Worm (Caenorhabditis elegans) whole organism, young adult: ENCODE results near the gene T23F11.11.

Experiments
- B0035.1 ChIP-seq: sonication (generic microtip); optimal IDR thresholded peaks from 2 replicates; lab custom pipeline; 2016; ENCODE audit warnings: missing genetic modification characterization, mild to moderate bottlenecking, missing compliant biosample characterization, missing genotype, missing genetic modification reagents
- B0261.1 ChIP-seq: sonication (generic microtip); optimal IDR thresholded peaks from 2 replicates; lab custom pipeline; 2016; ENCODE audit warnings: mild to moderate bottlenecking, missing genetic modification characterization, moderate library complexity, missing compliant biosample characterization
- F37B4.10 ChIP-seq: fragments of 200-800 bp; sonication (Bioruptor generic); IDR thresholded peaks from 2 replicates; pipeline ENCODE4 v1.3.6; 2022; ENCODE audit warnings: missing genetic modification characterization, missing compliant biosample characterization
- F57A8.1 ChIP-seq: fragments of 200-800 bp; sonication (Bioruptor generic); optimal IDR thresholded peaks from 2 replicates; lab custom pipeline; 2018; ENCODE audit warnings: mild to moderate bottlenecking, missing genetic modification characterization, moderate library complexity, missing compliant biosample characterization
- F57C9.4 ChIP-seq: sonication (generic microtip); optimal IDR thresholded peaks from 2 replicates; lab custom pipeline; 2017; ENCODE audit warnings: mild to moderate bottlenecking, missing genetic modification characterization, missing compliant biosample characterization
- K11D2.4 ChIP-seq: fragments of 200-800 bp; sonication (Bioruptor generic); IDR thresholded peaks from 2 replicates; pipeline ENCODE4 v1.3.6; 2022; ENCODE audit warnings: missing genetic modification reagents, missing genetic modification characterization, missing compliant biosample characterization
- T07F8.4 ChIP-seq: sonication (generic microtip); optimal IDR thresholded peaks from 2 replicates; lab custom pipeline; 2016; ENCODE audit warnings: mild to moderate bottlenecking, missing genetic modification characterization, moderate library complexity, missing compliant biosample characterization
- Y53F4B.3 ChIP-seq: fragments of 200-800 bp; sonication (Bioruptor generic); IDR thresholded peaks from 2 replicates; pipeline ENCODE4 v1.3.6; 2022; ENCODE audit warnings: missing genetic modification reagents, missing genetic modification characterization, missing compliant biosample characterization
- Y53G8AR.9 ChIP-seq: fragments of 200-800 bp; sonication (Bioruptor generic); conservative IDR thresholded peaks from 2 replicates; pipeline ENCODE4 v1.3.6; 2022; ENCODE audit warnings: missing genetic modification reagents, missing genetic modification characterization, missing compliant biosample characterization
- ZK185.1 ChIP-seq: sonication (generic microtip); optimal IDR thresholded peaks from 2 replicates; lab custom pipeline; 2016; ENCODE audit warnings: mild to moderate bottlenecking, missing genetic modification characterization, missing compliant biosample characterization; ENCODE audit not compliant: poor library complexity, severe bottlenecking
- athp-1 ChIP-seq: sonication (generic microtip); optimal IDR thresholded peaks from 2 replicates; lab custom pipeline; 2017; ENCODE audit warnings: mild to moderate bottlenecking, missing genetic modification characterization, missing compliant biosample characterization
- attf-3 ChIP-seq: fragments of 200-800 bp; sonication (Bioruptor generic); conservative IDR thresholded peaks from 2 replicates; pipeline ENCODE4 v1.3.6; 2022; ENCODE audit warnings: missing genetic modification reagents, missing genetic modification characterization, missing compliant biosample characterization
- cebp-1 ChIP-seq, 2 experiments: fragments of 200-800 bp in 1 of 2; sonication (Bioruptor generic) in 1 of 2; sonication (generic microtip) in 1 of 2; IDR thresholded peaks in 1 of 2; optimal IDR thresholded peaks in 1 of 2; 2 replicates each; pipeline versions ENCODE4 v1.3.6 to Lab custom; 2017 to 2022; ENCODE audit warnings: missing compliant biosample characterization in 2 of 2, missing genetic modification characterization in 2 of 2, mild to moderate bottlenecking in 1 of 2, missing genetic modification reagents in 1 of 2, moderate library complexity in 1 of 2
- ceh-27 ChIP-seq: fragments of 200-800 bp; sonication (Bioruptor generic); optimal IDR thresholded peaks from 2 replicates; lab custom pipeline; 2018; ENCODE audit warnings: mild to moderate bottlenecking, missing genetic modification characterization, moderate library complexity, missing compliant biosample characterization
- egl-18 ChIP-seq: fragments of 200-800 bp; sonication (Bioruptor generic); IDR thresholded peaks from 2 replicates; pipeline ENCODE4 v1.3.6; 2022; ENCODE audit warnings: missing genetic modification reagents, missing genetic modification characterization, missing compliant biosample characterization
- ets-4 ChIP-seq: fragments of 200-800 bp; sonication (Bioruptor generic); optimal IDR thresholded peaks from 2 replicates; lab custom pipeline; 2018; ENCODE audit warnings: mild to moderate bottlenecking, missing genetic modification characterization, missing compliant biosample characterization
- hlh-12 ChIP-seq: sonication (generic microtip); optimal IDR thresholded peaks from 2 replicates; lab custom pipeline; 2016; ENCODE audit warnings: missing genetic modification characterization, missing compliant biosample characterization
- hrde-1 ChIP-seq: sonication (generic microtip); optimal IDR thresholded peaks from 2 replicates; lab custom pipeline; 2016; ENCODE audit warnings: missing genetic modification characterization, mild to moderate bottlenecking, missing compliant biosample characterization, moderate library complexity, missing genotype, missing genetic modification reagents, borderline replicate concordance
- hsf-1 ChIP-seq: fragments of 200-800 bp; sonication (Bioruptor generic); IDR thresholded peaks from 2 replicates; pipeline ENCODE4 v1.3.6; 2022; ENCODE audit warnings: missing genetic modification reagents, missing genetic modification characterization, missing compliant biosample characterization
- lin-40 ChIP-seq: sonication (generic microtip); optimal IDR thresholded peaks from 2 replicates; lab custom pipeline; 2016; ENCODE audit warnings: missing genetic modification characterization, mild to moderate bottlenecking, missing compliant biosample characterization, missing genotype, missing genetic modification reagents
- lin-54 ChIP-seq: fragments of 200-800 bp; sonication (Bioruptor generic); optimal IDR thresholded peaks from 2 replicates; lab custom pipeline; 2018; ENCODE audit warnings: mild to moderate bottlenecking, missing genetic modification characterization, missing compliant biosample characterization
- madf-3 ChIP-seq: fragments of 200-800 bp; sonication (Bioruptor generic); IDR thresholded peaks from 2 replicates; pipeline ENCODE4 v1.3.6; 2022; ENCODE audit warnings: missing genetic modification reagents, missing genetic modification characterization, missing compliant biosample characterization
- madf-6 ChIP-seq: fragments of 200-800 bp; sonication (Bioruptor generic); IDR thresholded peaks from 2 replicates; pipeline ENCODE4 v1.3.6; 2022; ENCODE audit warnings: missing genetic modification reagents, missing genetic modification characterization, missing compliant biosample characterization
- mcd-1 ChIP-seq: fragments of 200-800 bp; sonication (Bioruptor generic); IDR thresholded peaks from 2 replicates; pipeline ENCODE4 v1.3.6; 2022; ENCODE audit warnings: missing genetic modification reagents, missing genetic modification characterization, missing compliant biosample characterization
- mel-28 ChIP-seq: sonication (generic microtip); optimal IDR thresholded peaks from 2 replicates; lab custom pipeline; 2016; ENCODE audit warnings: borderline replicate concordance, mild to moderate bottlenecking, missing genetic modification characterization, missing compliant biosample characterization
- nfyb-1 ChIP-seq: fragments of 200-800 bp; sonication (Bioruptor generic); IDR thresholded peaks from 2 replicates; pipeline ENCODE4 v1.3.6; 2022; ENCODE audit warnings: missing genetic modification reagents, missing genetic modification characterization, missing compliant biosample characterization
- nhr-120 ChIP-seq: fragments of 200-800 bp; sonication (Bioruptor generic); IDR thresholded peaks from 2 replicates; pipeline ENCODE4 v1.3.6; 2022; ENCODE audit warnings: missing genetic modification characterization, missing compliant biosample characterization
- nhr-179 ChIP-seq: sonication (generic microtip); optimal IDR thresholded peaks from 2 replicates; lab custom pipeline; 2016; ENCODE audit warnings: mild to moderate bottlenecking, missing genetic modification characterization, missing compliant biosample characterization
- nhr-27 ChIP-seq: fragments of 200-800 bp; sonication (Bioruptor generic); optimal IDR thresholded peaks from 2 replicates; lab custom pipeline; 2018; ENCODE audit warnings: mild to moderate bottlenecking, missing genetic modification characterization, moderate library complexity, missing compliant biosample characterization
- nhr-80 ChIP-seq: sonication (generic microtip); optimal IDR thresholded peaks from 2 replicates; lab custom pipeline; 2016; ENCODE audit warnings: missing genetic modification characterization, missing compliant biosample characterization
- rec-8 ChIP-seq, 2 experiments: sonication (generic microtip); optimal IDR thresholded peaks; 2 replicates each; lab custom pipeline; 2016; ENCODE audit warnings: mild to moderate bottlenecking in 2 of 2, missing genetic modification characterization in 2 of 2, missing genetic modification reagents in 2 of 2, missing genotype in 2 of 2, missing biosample characterization in 1 of 2, missing compliant biosample characterization in 1 of 2, moderate library complexity in 1 of 2
- snpc-1.1 ChIP-seq: sonication (generic microtip); optimal IDR thresholded peaks from 2 replicates; lab custom pipeline; 2017; ENCODE audit warnings: missing genetic modification characterization, mild to moderate bottlenecking, missing compliant biosample characterization, antibody characterized with exemption, moderate library complexity, missing genotype, missing genetic modification reagents; ENCODE audit not compliant: insufficient read depth
- snpc-1.3 ChIP-seq: sonication (generic microtip); optimal IDR thresholded peaks from 2 replicates; lab custom pipeline; 2017; ENCODE audit warnings: missing genetic modification characterization, mild to moderate bottlenecking, missing compliant biosample characterization, antibody characterized with exemption, moderate library complexity, missing genotype, missing genetic modification reagents; ENCODE audit not compliant: insufficient read depth
- somi-1 ChIP-seq: fragments of 200-800 bp; sonication (Bioruptor generic); optimal IDR thresholded peaks from 2 replicates; lab custom pipeline; 2018; ENCODE audit warnings: mild to moderate bottlenecking, missing genetic modification characterization, missing compliant biosample characterization
- sptf-2 ChIP-seq: fragments of 200-800 bp; sonication (Bioruptor generic); optimal IDR thresholded peaks from 2 replicates; lab custom pipeline; 2018; ENCODE audit warnings: mild to moderate bottlenecking, missing genetic modification characterization, missing compliant biosample characterization
- tlf-1 ChIP-seq: fragments of 200-800 bp; sonication (Bioruptor generic); optimal IDR thresholded peaks from 2 replicates; lab custom pipeline; 2018; ENCODE audit warnings: mild to moderate bottlenecking, missing genetic modification characterization, missing compliant biosample characterization
- xnd-1 ChIP-seq: sonication (generic microtip); optimal IDR thresholded peaks from 2 replicates; lab custom pipeline; 2016; ENCODE audit warnings: missing genotype, missing genetic modification reagents, missing genetic modification characterization, missing compliant biosample characterization
- ztf-25 ChIP-seq: fragments of 200-800 bp; sonication (Bioruptor generic); IDR thresholded peaks from 2 replicates; pipeline ENCODE4 v1.3.6; 2022; ENCODE audit warnings: missing genetic modification reagents, missing genetic modification characterization, missing compliant biosample characterization
- ztf-28 ChIP-seq: fragments of 200-800 bp; sonication (Bioruptor generic); IDR thresholded peaks from 2 replicates; pipeline ENCODE4 v1.3.6; 2022; ENCODE audit warnings: missing genetic modification reagents, missing genetic modification characterization, missing compliant biosample characterization
- ztf-3 ChIP-seq: fragments of 200-800 bp; sonication (Bioruptor generic); optimal IDR thresholded peaks from 2 replicates; lab custom pipeline; 2018; ENCODE audit warnings: mild to moderate bottlenecking, missing genetic modification characterization, missing compliant biosample characterization

T23F11.11 gene

ce11 chrIII:4687134-4687533 is 15.7 kb upstream of the T23F11.11 start:
- TF ChIP-seq lin-54, result no peak
- no peak for TF ChIP-seq nhr-27 (tag; lab: Kevin White, UChicago)
- TF ChIP-seq hlh-12 (tag; lab: Kevin White, UChicago), result no peak
- TF ChIP-seq nfyb-1 (GFP tag; lab: Robert Waterston, UW), result no peak
- TF ChIP-seq Y53F4B.3, result no peak
- no peak for TF ChIP-seq B0035.1 (tag; lab: Kevin White, UChicago)
- TF ChIP-seq snpc-1.1 (tag; lab: Kevin White, UChicago), result no peak

ce11 chrIII:4679963-4680484 is 8.6 kb upstream of the T23F11.11 start, which contains the start of gene srg-11:
Gene srg-11 (plus strand): TSS chrIII:4680013.
- TF ChIP-seq K11D2.4 (GFP tag; lab: Robert Waterston, UW) (no peak), ceh-27 (GFP tag; lab: Kevin White, UChicago) (no peak), Y53G8AR.9 (no peak), nhr-80 (tag; lab: Kevin White, UChicago) (no peak), F57C9.4 (tag; lab: Kevin White, UChicago) (no peak), ets-4 (GFP tag; lab: Kevin White, UChicago) (no peak), ZK185.1 (no peak), nhr-27 (tag; lab: Kevin White, UChicago) (no peak), hsf-1 (GFP tag; lab: Robert Waterston, UW) (no peak), attf-3 (no peak), ztf-25 (GFP tag; lab: Robert Waterston, UW) (no peak), hrde-1 (no peak)

ce11 chrIII:4677466-4677865 is 6.1 kb upstream of the T23F11.11 start, which contains the start of gene srg-10:
Gene srg-10 (plus strand): TSS chrIII:4677766.
- TF ChIP-seq nhr-80 (tag; lab: Kevin White, UChicago), result no peak
- no peak for TF ChIP-seq ztf-3 (GFP tag; lab: Kevin White, UChicago)
- TF ChIP-seq somi-1 (GFP tag; lab: Kevin White, UChicago), result no peak
- TF ChIP-seq hsf-1 (GFP tag; lab: Robert Waterston, UW), result no peak
- no peak for TF ChIP-seq F57A8.1 (GFP tag; lab: Kevin White, UChicago)
- TF ChIP-seq nhr-179 (tag; lab: Kevin White, UChicago), result no peak
- TF ChIP-seq lin-40, result no peak
- TF ChIP-seq T07F8.4 (tag; lab: Kevin White, UChicago), result no peak
- no peak for TF ChIP-seq sptf-2
- TF ChIP-seq B0261.1, result no peak
- TF ChIP-seq rec-8 (tag; optimal IDR thresholded peaks at IDR 0.05; lab: Kevin White, UChicago), result no peak
- no peak for TF ChIP-seq F37B4.10 (GFP tag; lab: Robert Waterston, UW)
- no peak for TF ChIP-seq mcd-1
- TF ChIP-seq snpc-1.1 (tag; lab: Kevin White, UChicago), result no peak
- TF ChIP-seq mel-28 (tag; lab: Kevin White, UChicago), result no peak
- TF ChIP-seq madf-3, result no peak
- no peak for TF ChIP-seq ztf-28 (GFP tag; lab: Robert Waterston, UW)

- TF ChIP-seq cebp-1 (GFP tag; IDR thresholded peaks at IDR 0.05; lab: Robert Waterston, UW), result no peak
- no peak for TF ChIP-seq cebp-1 (tag; optimal IDR thresholded peaks at IDR 0.05; lab: Kevin White, UChicago)
- no peak for TF ChIP-seq xnd-1
- no peak for TF ChIP-seq Y53F4B.3
- TF ChIP-seq ZK185.1, result no peak
- no peak for TF ChIP-seq madf-6 (GFP tag; lab: Robert Waterston, UW)
- no peak for TF ChIP-seq egl-18 (GFP tag; lab: Robert Waterston, UW)
- no peak for TF ChIP-seq tlf-1 (GFP tag; lab: Kevin White, UChicago)
- no peak for TF ChIP-seq athp-1
- no peak for TF ChIP-seq nhr-120 (GFP tag; lab: Robert Waterston, UW)
- TF ChIP-seq B0261.1, result no peak
- no peak for TF ChIP-seq snpc-1.3
These were observed 558 bp upstream of the T23F11.11 start, which contains the start of gene srg-13 for ce11 chrIII:4671949-4672348. Gene srg-13 (plus strand): TSS chrIII:4672249.
